Worm (Caenorhabditis elegans) whole organism, L4 larva: ENCODE results near the gene pbo-6.

ENCODE experiments used
- ama-1 ChIP-seq: fragments of 150-350 bp; optimal IDR thresholded peaks from 2 replicates; lab custom pipeline; 2014; ENCODE audit warnings: inconsistent platforms, mixed read lengths
- daf-19 ChIP-seq: fragments of 200-800 bp; sonication (Bioruptor generic); conservative IDR thresholded peaks from 2 replicates; pipeline ENCODE4 v1.3.6; 2022; ENCODE audit warnings: missing genetic modification characterization, missing compliant biosample characterization
- hif-1 ChIP-seq, 2 experiments: sonication (generic microtip); optimal IDR thresholded peaks; 2 replicates each; lab custom pipeline; 2016 to 2017; ENCODE audit warnings: missing compliant biosample characterization in 2 of 2, missing genetic modification characterization in 2 of 2, missing genetic modification reagents in 2 of 2, missing genotype in 2 of 2, mild to moderate bottlenecking in 1 of 2
- mep-1 ChIP-seq: fragments of 150-350 bp; sonication (generic microtip); optimal IDR thresholded peaks from 3 replicates; lab custom pipeline; 2014; ENCODE audit warnings: missing biosample characterization, missing genetic modification characterization

- TF ChIP-seq ama-1 (lab: Kevin White, UChicago) (no peak), hif-1 (tag; optimal IDR thresholded peaks at IDR 0.05; lab: Kevin White, UChicago) (no peak), daf-19 (no peak), mep-1 (tag; lab: Kevin White, UChicago) (peak; percentile 43)
Observed at ce11 chrX:17427778-17428177, 1.1 kb upstream of the pbo-6 start.
